Worm (Caenorhabditis elegans) whole organism, late embryonic: ENCODE data around the gene D1086.19.

Source experiments
- C08G9.2 ChIP-seq: sonication (generic microtip); optimal IDR thresholded peaks from 2 replicates; lab custom pipeline; 2016; ENCODE audit warnings: mild to moderate bottlenecking, missing genetic modification characterization, moderate library complexity, missing compliant biosample characterization
- ceh-19 ChIP-seq: fragments of 200-800 bp; sonication (Bioruptor generic); optimal IDR thresholded peaks from 2 replicates; lab custom pipeline; 2018; ENCODE audit warnings: mild to moderate bottlenecking, missing genetic modification characterization, missing compliant biosample characterization
- ceh-6 ChIP-seq: fragments of 200-800 bp; sonication (Bioruptor generic); optimal IDR thresholded peaks from 2 replicates; lab custom pipeline; 2018; ENCODE audit warnings: mild to moderate bottlenecking, missing genetic modification characterization, missing compliant biosample characterization
- fkh-6 ChIP-seq: sonication (generic microtip); optimal IDR thresholded peaks from 2 replicates; lab custom pipeline; 2016; ENCODE audit warnings: missing genetic modification characterization, missing compliant biosample characterization
- pha-4 ChIP-seq: fragments of 150-350 bp; optimal IDR thresholded peaks from 2 replicates; lab custom pipeline; 2018; ENCODE audit warnings: missing biosample characterization, missing genetic modification reagents, missing genetic modification characterization

ce11 chrV:14063980-14064379 is 24.2 kb upstream of the D1086.19 start:
- TF ChIP-seq ceh-6 (GFP tag; lab: Kevin White, UChicago) (no peak), fkh-6 (tag; lab: Kevin White, UChicago) (no peak), pha-4 (tag; lab: Kevin White, UChicago) (no peak), ceh-19 (GFP tag; lab: Kevin White, UChicago) (no peak), C08G9.2 (tag; lab: Kevin White, UChicago) (no peak)
